Worm (Caenorhabditis elegans): Measurements from ENCODE around the gene div-1.

DNA sequence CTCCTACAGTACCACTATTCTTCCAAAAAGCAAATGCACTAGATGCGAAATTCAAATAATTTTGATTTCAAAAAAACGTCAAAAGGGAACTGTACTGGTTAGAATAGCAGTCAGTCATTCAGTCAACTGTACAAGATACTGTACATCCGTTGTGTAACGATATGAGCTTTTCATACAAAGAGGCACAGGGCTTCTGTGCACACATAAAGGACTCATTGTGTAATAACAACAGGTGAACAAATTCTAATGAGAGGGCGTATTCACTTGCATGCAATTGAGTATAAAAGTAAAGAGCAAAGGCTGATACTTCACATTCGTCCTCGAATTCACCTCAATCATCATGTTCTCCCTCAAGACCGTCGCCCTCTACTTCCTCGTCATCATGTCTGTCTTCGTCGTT lies 50.9 kb downstream of the div-1 start, which contains the start of gene dod-6:
- TF ChIP-seq unc-55 (GFP tag; optimal IDR thresholded peaks at IDR 0.05) (no peak), ets-4 (tag; optimal IDR thresholded peaks at IDR 0.05) (no peak), elt-2 (tag; optimal IDR thresholded peaks at IDR 0.05) (no peak), pros-1 (tag; optimal IDR thresholded peaks at IDR 0.05) (no peak), tbx-2 (tag; optimal IDR thresholded peaks at IDR 0.05) (no peak), ceh-19 (GFP tag; optimal IDR thresholded peaks at IDR 0.05) (no peak), pqm-1 (tag; optimal IDR thresholded peaks at IDR 0.05) (no peak), pha-4 (tag; optimal IDR thresholded peaks at IDR 0.05) (no peak), syd-9 (tag; optimal IDR thresholded peaks at IDR 0.05) (no peak), unc-86 (tag; optimal IDR thresholded peaks at IDR 0.05) (no peak), ama-1 (optimal IDR thresholded peaks at IDR 0.05) (no peak), ceh-24 (tag; optimal IDR thresholded peaks at IDR 0.05) (no peak), ceh-34 (tag; optimal IDR thresholded peaks at IDR 0.05) (no peak), unc-3 (GFP tag; conservative IDR thresholded peaks at IDR 0.05) (no peak), unc-3 (tag; optimal IDR thresholded peaks at IDR 0.05) (no peak)

Data from whole organism, late embryonic.